Worm (Caenorhabditis elegans): ENCODE data around the gene C23G10.7.

Gene C23G10.7

DNA sequence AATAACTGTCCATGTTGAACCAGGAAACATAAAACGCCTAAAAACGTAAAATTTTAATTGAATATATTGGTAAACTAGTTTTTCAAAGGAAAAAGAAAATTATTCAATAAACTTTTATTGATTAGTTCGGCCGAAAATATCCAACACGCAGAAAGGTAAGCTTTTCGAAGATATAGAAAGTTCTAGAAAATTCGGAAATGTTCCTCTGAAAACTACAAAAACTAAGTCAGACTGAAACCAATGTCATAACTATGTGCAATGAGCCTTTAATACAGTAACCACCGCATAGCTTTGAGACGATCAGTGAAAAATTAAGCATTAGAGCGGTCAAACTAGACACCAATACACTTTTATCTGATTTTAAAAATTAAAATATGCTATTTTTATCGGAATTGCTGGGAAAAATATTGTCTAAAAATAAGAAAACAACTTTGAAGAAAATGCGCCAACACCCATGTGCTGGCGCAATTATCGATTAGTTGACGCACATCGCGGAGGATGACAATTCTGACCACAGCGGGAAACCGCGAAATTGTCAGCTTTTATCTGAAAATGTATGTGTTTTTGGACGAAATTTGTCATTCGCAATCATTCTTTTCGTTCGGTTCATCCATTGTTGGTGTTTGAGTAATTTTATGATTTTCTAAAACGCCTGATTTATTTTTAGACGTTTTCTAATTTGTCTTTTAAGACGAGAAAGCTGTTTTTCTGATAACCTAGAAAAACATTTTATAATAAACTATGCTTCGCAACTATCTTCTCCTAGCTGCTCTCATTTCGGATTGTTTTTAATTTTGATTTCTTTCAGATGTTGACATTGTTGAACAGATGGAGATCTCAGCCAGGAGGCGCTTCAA lies at the start of gene C23G10.7, which contains the start of gene rpn-2:
Gene C23G10.7 (minus strand): TSS at position 37 of the 857 bp plus-strand sequence.
Gene rpn-2 (plus strand): TSS at position 807 of the 857 bp plus-strand sequence.
- no peak for TF ChIP-seq sptf-2 (GFP tag; optimal IDR thresholded peaks at IDR 0.05)
- TF ChIP-seq lin-26 (GFP tag; IDR thresholded peaks at IDR 0.05) = no peak
- TF ChIP-seq xnd-1 (tag; optimal IDR thresholded peaks at IDR 0.05) = peak; percentile 87
- peak; percentile 88 for TF ChIP-seq efl-1 (GFP tag; optimal IDR thresholded peaks at IDR 0.05)
- TF ChIP-seq nhr-80 (tag; optimal IDR thresholded peaks at IDR 0.05) = peak; percentile 22
- TF ChIP-seq ztf-28 (GFP tag; IDR thresholded peaks at IDR 0.05) = no peak
- peak; percentile 51 for TF ChIP-seq snpc-1.1 (tag; optimal IDR thresholded peaks at IDR 0.05; ENCODE audit: insufficient read depth)
- no peak for TF ChIP-seq mxl-1 (tag; optimal IDR thresholded peaks at IDR 0.05)
- no peak for TF ChIP-seq mel-28 (tag; optimal IDR thresholded peaks at IDR 0.05; ENCODE audit: borderline replicate concordance)
- no peak for TF ChIP-seq nhr-27 (tag; optimal IDR thresholded peaks at IDR 0.05)
- TF ChIP-seq snpc-4 (GFP tag; optimal IDR thresholded peaks at IDR 0.05) = peak; percentile 1
- TF ChIP-seq snpc-4 (tag; optimal IDR thresholded peaks at IDR 0.05) = peak in 1 of 4 experiments; percentile 60
- peak; percentile 42 for TF ChIP-seq tbp1 (GFP tag; optimal IDR thresholded peaks at IDR 0.05)
- peak; percentile 71; the same call in 1 of the 2 replicates for TF ChIP-seq D2030.7 (GFP tag; IDR thresholded peaks at IDR 0.05)
- no peak for TF ChIP-seq nhr-120 (GFP tag; IDR thresholded peaks at IDR 0.05)
- no peak for TF ChIP-seq bed-1 (GFP tag; IDR thresholded peaks at IDR 0.05)
- TF ChIP-seq attf-6 (GFP tag; IDR thresholded peaks at IDR 0.05) = no peak
- peak; percentile 46 for TF ChIP-seq F23B12.7 (tag; optimal IDR thresholded peaks at IDR 0.05; ENCODE audit: insufficient read depth)
- peak; percentile 47; the same call in 1 of the 2 replicates for TF ChIP-seq attf-3 (GFP tag; conservative IDR thresholded peaks at IDR 0.05)
- no peak for TF ChIP-seq ceh-40 (GFP tag; IDR thresholded peaks at IDR 0.05)
- TF ChIP-seq rcor-1 (GFP tag; IDR thresholded peaks at IDR 0.05) = no peak
- peak; percentile 42; the same call in 1 of the 2 replicates for TF ChIP-seq hmg-1.2 (GFP tag; IDR thresholded peaks at IDR 0.05)
- peak; percentile 46 for TF ChIP-seq him-1 (tag; optimal IDR thresholded peaks at IDR 0.05)
- TF ChIP-seq pha-4 (tag; optimal IDR thresholded peaks at IDR 0.05) = no peak
- TF ChIP-seq unc-62 (GFP tag; optimal IDR thresholded peaks at IDR 0.05) = no peak
- no peak for TF ChIP-seq ceh-27 (GFP tag; optimal IDR thresholded peaks at IDR 0.05)
- no peak for TF ChIP-seq let-526 (GFP tag; IDR thresholded peaks at IDR 0.05)
- TF ChIP-seq gei-17 (GFP tag; optimal IDR thresholded peaks at IDR 0.05) = no peak
- TF ChIP-seq ekl-4 (GFP tag; IDR thresholded peaks at IDR 0.05) = peak; percentile 29; the same call in 1 of the 2 replicates
- TF ChIP-seq akir-1 (GFP tag; optimal IDR thresholded peaks at IDR 0.05) = no peak
- TF ChIP-seq egl-18 (GFP tag; IDR thresholded peaks at IDR 0.05) = no peak
- no peak for TF ChIP-seq ama-1 (optimal IDR thresholded peaks at IDR 0.05)
- no peak for TF ChIP-seq ama-1 (GFP tag; optimal IDR thresholded peaks at IDR 0.05)
- 0 out of 2 replicates have a peak, but pooled peaks have one; percentile 46 for TF ChIP-seq pbrm-1 (GFP tag; IDR thresholded peaks at IDR 0.05)
- TF ChIP-seq F52B5.7 (tag; optimal IDR thresholded peaks at IDR 0.05) = no peak
- no peak for TF ChIP-seq zim-3 (tag; optimal IDR thresholded peaks at IDR 0.05)
- TF ChIP-seq dpl-1 (GFP tag; optimal IDR thresholded peaks at IDR 0.05) = peak; percentile 62
- TF ChIP-seq ets-4 (GFP tag; optimal IDR thresholded peaks at IDR 0.05) = no peak
- TF ChIP-seq mcd-1 (GFP tag; IDR thresholded peaks at IDR 0.05) = peak; percentile 72
- no peak for TF ChIP-seq nfya-1 (tag; optimal IDR thresholded peaks at IDR 0.05; ENCODE audit: borderline replicate concordance, insufficient read depth)
- no peak for TF ChIP-seq Y67H2A.10 (GFP tag; conservative IDR thresholded peaks at IDR 0.05)
- no peak for TF ChIP-seq C06A6.2 (GFP tag; conservative IDR thresholded peaks at IDR 0.05)
- no peak for TF ChIP-seq F49E8.2 (tag; optimal IDR thresholded peaks at IDR 0.05; ENCODE audit: insufficient read depth)
- no peak for TF ChIP-seq tbx-9 (tag; optimal IDR thresholded peaks at IDR 0.05; ENCODE audit: borderline replicate concordance)
- TF ChIP-seq ztf-26 (tag; optimal IDR thresholded peaks at IDR 0.05) = no peak
- peak; percentile 60 for TF ChIP-seq ceh-91 (GFP tag; IDR thresholded peaks at IDR 0.05)
- no peak for TF ChIP-seq ccch-3 (GFP tag; optimal IDR thresholded peaks at IDR 0.05)

Data from whole organism, young adult.